Worm (Caenorhabditis elegans) whole organism, L2 larva: ENCODE results near the gene srw-68.

Experiments
- C34F6.9 ChIP-seq: fragments of 150-350 bp; optimal IDR thresholded peaks from 2 replicates; lab custom pipeline; 2014; ENCODE audit warnings: missing biosample characterization, missing genetic modification characterization
- F13H6.1 ChIP-seq: sonication (generic microtip); optimal IDR thresholded peaks from 2 replicates; lab custom pipeline; 2016; ENCODE audit warnings: missing genetic modification characterization, missing compliant biosample characterization
- R02D3.7 ChIP-seq: fragments of 150-350 bp; optimal IDR thresholded peaks from 2 replicates; lab custom pipeline; 2014; ENCODE audit warnings: missing biosample characterization, missing genetic modification characterization
- Y55F3AM.14 ChIP-seq: fragments of 200-800 bp; sonication (Bioruptor generic); optimal IDR thresholded peaks from 2 replicates; lab custom pipeline; 2018; ENCODE audit warnings: mild to moderate bottlenecking, missing genetic modification characterization, missing compliant biosample characterization
- ZK546.5 ChIP-seq: sonication (generic microtip); optimal IDR thresholded peaks from 2 replicates; lab custom pipeline; 2017; ENCODE audit warnings: missing biosample characterization, missing genetic modification characterization
- alr-1 ChIP-seq: fragments of 150-350 bp; optimal IDR thresholded peaks from 2 replicates; lab custom pipeline; 2014; ENCODE audit warnings: missing biosample characterization, missing genetic modification characterization
- aly-2 ChIP-seq: fragments of 150-350 bp; optimal IDR thresholded peaks from 2 replicates; lab custom pipeline; 2014; ENCODE audit warnings: missing biosample characterization, missing genetic modification characterization
- blmp-1 ChIP-seq: sonication (generic microtip); optimal IDR thresholded peaks from 2 replicates; lab custom pipeline; 2017; ENCODE audit warnings: missing genetic modification characterization, mild to moderate bottlenecking, missing compliant biosample characterization, antibody characterized with exemption, moderate library complexity; ENCODE audit not compliant: insufficient read depth
- ceh-16 ChIP-seq: fragments of 150-350 bp; optimal IDR thresholded peaks from 2 replicates; lab custom pipeline; 2014; ENCODE audit warnings: missing biosample characterization, missing genetic modification characterization
- ceh-82 ChIP-seq: fragments of 150-350 bp; optimal IDR thresholded peaks from 2 replicates; lab custom pipeline; 2014; ENCODE audit warnings: missing biosample characterization, missing genetic modification characterization
- crh-2 ChIP-seq: sonication (generic microtip); optimal IDR thresholded peaks from 2 replicates; lab custom pipeline; 2017; ENCODE audit warnings: missing biosample characterization, missing genetic modification characterization
- dmd-4 ChIP-seq: sonication (generic microtip); optimal IDR thresholded peaks from 2 replicates; lab custom pipeline; 2017; ENCODE audit warnings: missing biosample characterization, missing genetic modification characterization
- elt-1 ChIP-seq: fragments of 150-350 bp; optimal IDR thresholded peaks from 2 replicates; lab custom pipeline; 2014; ENCODE audit warnings: missing biosample characterization, missing genetic modification characterization
- elt-3 ChIP-seq: sonication (generic microtip); optimal IDR thresholded peaks from 2 replicates; lab custom pipeline; 2017; ENCODE audit warnings: missing biosample characterization, missing genetic modification characterization
- fos-1 ChIP-seq: fragments of 150-350 bp; optimal IDR thresholded peaks from 2 replicates; lab custom pipeline; 2014; ENCODE audit warnings: missing biosample characterization, missing genetic modification characterization
- lin-11 ChIP-seq: fragments of 150-350 bp; sonication (generic microtip); optimal IDR thresholded peaks from 2 replicates; lab custom pipeline; 2014; ENCODE audit warnings: missing biosample characterization, missing genetic modification characterization, inconsistent platforms, mixed read lengths
- lin-13 ChIP-seq: fragments of 150-350 bp; optimal IDR thresholded peaks from 2 replicates; lab custom pipeline; 2014; ENCODE audit warnings: missing biosample characterization, missing genetic modification reagents, missing genetic modification characterization
- lin-39 ChIP-seq: fragments of 150-350 bp; optimal IDR thresholded peaks from 2 replicates; lab custom pipeline; 2014; ENCODE audit warnings: missing biosample characterization, missing genetic modification reagents, missing genetic modification characterization
- mbf-1 ChIP-seq: sonication (generic microtip); optimal IDR thresholded peaks from 2 replicates; lab custom pipeline; 2017; ENCODE audit warnings: missing biosample characterization, missing genetic modification characterization
- mdl-1 ChIP-seq, 2 experiments: fragments of 150-350 bp in 1 of 2; sonication (generic microtip) in 1 of 2; optimal IDR thresholded peaks; 2 replicates each; lab custom pipeline; 2017; ENCODE audit warnings: missing biosample characterization in 2 of 2, missing genetic modification characterization in 2 of 2
- nhr-10 ChIP-seq: sonication (generic microtip); optimal IDR thresholded peaks from 2 replicates; lab custom pipeline; 2017; ENCODE audit warnings: missing biosample characterization, missing genetic modification characterization
- nhr-11 ChIP-seq: fragments of 150-350 bp; optimal IDR thresholded peaks from 2 replicates; lab custom pipeline; 2014; ENCODE audit warnings: missing biosample characterization, missing genetic modification characterization
- nhr-12 ChIP-seq: fragments of 150-350 bp; optimal IDR thresholded peaks from 2 replicates; lab custom pipeline; 2014; ENCODE audit warnings: missing biosample characterization, missing genetic modification characterization
- nhr-129 ChIP-seq: fragments of 150-350 bp; optimal IDR thresholded peaks from 2 replicates; lab custom pipeline; 2014; ENCODE audit warnings: missing biosample characterization, missing genetic modification characterization
- nhr-21 ChIP-seq: fragments of 150-350 bp; optimal IDR thresholded peaks from 2 replicates; lab custom pipeline; 2014; ENCODE audit warnings: missing biosample characterization, missing genetic modification characterization
- nhr-23 ChIP-seq: fragments of 150-350 bp; optimal IDR thresholded peaks from 2 replicates; lab custom pipeline; 2014; ENCODE audit warnings: missing biosample characterization, missing genetic modification reagents, missing genetic modification characterization
- nhr-237 ChIP-seq: fragments of 150-350 bp; optimal IDR thresholded peaks from 2 replicates; lab custom pipeline; 2014; ENCODE audit warnings: missing biosample characterization, missing genetic modification characterization
- nhr-25 ChIP-seq: fragments of 150-350 bp; sonication (generic microtip); optimal IDR thresholded peaks from 3 replicates; lab custom pipeline; 2014; ENCODE audit warnings: missing biosample characterization, missing genetic modification characterization
- nhr-6 ChIP-seq: fragments of 150-350 bp; optimal IDR thresholded peaks from 2 replicates; lab custom pipeline; 2014; ENCODE audit warnings: missing biosample characterization, missing genetic modification characterization
- peb-1 ChIP-seq: fragments of 150-350 bp; optimal IDR thresholded peaks from 2 replicates; lab custom pipeline; 2014; ENCODE audit warnings: missing biosample characterization, missing genetic modification characterization
- skn-1 ChIP-seq: sonication (generic microtip); optimal IDR thresholded peaks from 2 replicates; lab custom pipeline; 2017; ENCODE audit warnings: missing biosample characterization, missing genetic modification characterization
- sma-3 ChIP-seq: sonication (generic microtip); optimal IDR thresholded peaks from 2 replicates; lab custom pipeline; 2016; ENCODE audit warnings: missing genetic modification reagents, missing genetic modification characterization, missing compliant biosample characterization
- sma-9 ChIP-seq, 2 experiments: fragments of 150-350 bp in 1 of 2; sonication (generic microtip) in 1 of 2; optimal IDR thresholded peaks; 2 replicates each; lab custom pipeline; 2014 to 2016; ENCODE audit warnings: missing genetic modification characterization in 2 of 2, mild to moderate bottlenecking in 1 of 2, missing biosample characterization in 1 of 2, missing compliant biosample characterization in 1 of 2, missing genetic modification reagents in 1 of 2, moderate library complexity in 1 of 2
- snpc-4 ChIP-seq: fragments of 150-350 bp; optimal IDR thresholded peaks from 2 replicates; lab custom pipeline; 2014; ENCODE audit warnings: missing biosample characterization, missing genetic modification characterization
- unc-39 ChIP-seq: fragments of 150-350 bp; optimal IDR thresholded peaks from 2 replicates; lab custom pipeline; 2014; ENCODE audit warnings: missing biosample characterization, missing genetic modification characterization
- unc-55 ChIP-seq: fragments of 150-350 bp; sonication (generic microtip); optimal IDR thresholded peaks from 3 replicates; lab custom pipeline; 2014; ENCODE audit warnings: missing biosample characterization, missing genetic modification reagents, missing genetic modification characterization
- unc-62 ChIP-seq: fragments of 150-350 bp; optimal IDR thresholded peaks from 2 replicates; lab custom pipeline; 2014; ENCODE audit warnings: missing biosample characterization, missing genetic modification reagents, missing genetic modification characterization
- zag-1 ChIP-seq: fragments of 150-350 bp; optimal IDR thresholded peaks from 2 replicates; lab custom pipeline; 2014; ENCODE audit warnings: missing biosample characterization, missing genetic modification characterization
- ztf-1 ChIP-seq: fragments of 200-800 bp; sonication (Bioruptor generic); conservative IDR thresholded peaks from 2 replicates; pipeline ENCODE4 v1.3.6; 2022; ENCODE audit warnings: missing genetic modification characterization, missing compliant biosample characterization
- ztf-11 ChIP-seq: sonication (generic microtip); optimal IDR thresholded peaks from 2 replicates; lab custom pipeline; 2017; ENCODE audit warnings: missing biosample characterization, missing genetic modification characterization
- ztf-4 ChIP-seq: fragments of 150-350 bp; optimal IDR thresholded peaks from 2 replicates; lab custom pipeline; 2014; ENCODE audit warnings: missing biosample characterization, missing genetic modification characterization

The srw-68 gene

ce11 chrV:7424336-7424735 is 2.2 kb downstream of the srw-68 start, which contains the start of gene F18E3.10:
TSS of gene F18E3.10 (minus strand) at chrV:7424436.
- TF ChIP-seq nhr-12 (tag; lab: Kevin White, UChicago) = no peak
- no peak for TF ChIP-seq sma-9 (GFP tag; optimal IDR thresholded peaks at IDR 0.05; lab: Kevin White, UChicago)
- no peak for TF ChIP-seq sma-9 (tag; optimal IDR thresholded peaks at IDR 0.05; lab: Kevin White, UChicago)
- no peak for TF ChIP-seq sma-3 (GFP tag; lab: Kevin White, UChicago)

- TF ChIP-seq mdl-1 (tag; optimal IDR thresholded peaks at IDR 0.05; lab: Kevin White, UChicago) = no peak
- TF ChIP-seq F13H6.1 (tag; lab: Kevin White, UChicago) = no peak
- TF ChIP-seq nhr-23 = no peak
- no peak for TF ChIP-seq unc-62
- no peak for TF ChIP-seq nhr-25 (tag; lab: Kevin White, UChicago)
- no peak for TF ChIP-seq nhr-21 (tag; lab: Kevin White, UChicago)
- TF ChIP-seq lin-39 (tag; lab: Kevin White, UChicago) = no peak
These were observed 6.3 kb downstream of the srw-68 start, which contains the start of gene srxa-4 for ce11 chrV:7420162-7420561. TSS of gene srxa-4 (plus strand) at chrV:7420462.

- TF ChIP-seq skn-1 (no peak), nhr-25 (tag; lab: Kevin White, UChicago) (peak; percentile 51)
These were observed 9.3 kb downstream of the srw-68 start, which contains the start of gene srw-67 for ce11 chrV:7417018-7417716. TSS of gene srw-67 (plus strand) at chrV:7417660.

- TF ChIP-seq ceh-16 (tag; lab: Kevin White, UChicago) (no peak), nhr-21 (tag; lab: Kevin White, UChicago) (peak; percentile 31), sma-3 (GFP tag; lab: Kevin White, UChicago) (peak; percentile 1)
These were observed 9.9 kb downstream of the srw-68 start for ce11 chrV:7416569-7416968.

ce11 chrV:7415780-7416428 is 10.6 kb downstream of the srw-68 start, which contains the start of gene F18E3.13:
TSS of gene F18E3.13 (plus strand) at chrV:7416164.
- TF ChIP-seq lin-11 (tag; lab: Kevin White, UChicago) (no peak), nhr-237 (no peak), ceh-82 (tag; lab: Kevin White, UChicago) (no peak), peb-1 (tag; lab: Kevin White, UChicago) (no peak), alr-1 (tag; lab: Kevin White, UChicago) (no peak), unc-55 (no peak), zag-1 (no peak), elt-3 (tag; lab: Kevin White, UChicago) (no peak), R02D3.7 (tag; lab: Kevin White, UChicago) (no peak), elt-1 (no peak), nhr-23 (no peak), blmp-1 (peak; percentile 94), mdl-1 (tag; optimal IDR thresholded peaks at IDR 0.05; lab: Kevin White, UChicago) (peak; percentile 7 to 63), sma-9 (GFP tag; optimal IDR thresholded peaks at IDR 0.05; lab: Kevin White, UChicago) (peak; percentile 95), sma-9 (tag; optimal IDR thresholded peaks at IDR 0.05; lab: Kevin White, UChicago) (no peak), ztf-1 (GFP tag; lab: Robert Waterston, UW) (no peak), ceh-16 (tag; lab: Kevin White, UChicago) (no peak), skn-1 (no peak), nhr-21 (tag; lab: Kevin White, UChicago) (peak; percentile 97), dmd-4 (tag; lab: Kevin White, UChicago) (no peak), aly-2 (tag; lab: Kevin White, UChicago) (no peak), nhr-129 (tag; lab: Kevin White, UChicago) (peak; percentile 69), nhr-11 (tag; lab: Kevin White, UChicago) (no peak), nhr-25 (tag; lab: Kevin White, UChicago) (peak; percentile 93), nhr-10 (tag; lab: Kevin White, UChicago) (no peak), sma-3 (GFP tag; lab: Kevin White, UChicago) (peak; percentile 94), mbf-1 (tag; lab: Kevin White, UChicago) (no peak), lin-39 (tag; lab: Kevin White, UChicago) (no peak), ztf-4 (tag; lab: Kevin White, UChicago) (no peak), unc-62 (no peak), C34F6.9 (no peak), ZK546.5 (no peak), fos-1 (peak; percentile 21), crh-2 (no peak), nhr-6 (peak; percentile 63), unc-39 (tag; lab: Kevin White, UChicago) (no peak), Y55F3AM.14 (peak; percentile 46), lin-13 (GFP tag; lab: Kevin White, UChicago) (no peak), nhr-12 (tag; lab: Kevin White, UChicago) (no peak), snpc-4 (tag; lab: Kevin White, UChicago) (no peak), ztf-11 (tag; lab: Kevin White, UChicago) (no peak)
